Fruit fly (Drosophila melanogaster) whole organism, embryonic: ENCODE results near the gene CG1572.
A peak's percentile ranks its signal among the peaks of the same experiment; 100 is the strongest.

Source experiments
- Atf6 ChIP-seq: fragments of 200-800 bp; sonication (Bioruptor generic); IDR thresholded peaks from 2 replicates; pipeline ENCODE4 v1.3.6; 2022; ENCODE audit warnings: missing biosample characterization, missing genetic modification characterization
- CG10543 ChIP-seq: fragments of 200-800 bp; sonication (Bioruptor generic); optimal IDR thresholded peaks from 3 replicates; lab custom pipeline; 2017; ENCODE audit warnings: missing biosample characterization, mild to moderate bottlenecking, missing genetic modification characterization, moderate library complexity
- CG12236 ChIP-seq: fragments of 200-800 bp; sonication (Bioruptor generic); optimal IDR thresholded peaks from 2 replicates; lab custom pipeline; 2016; ENCODE audit warnings: missing biosample characterization, missing genetic modification characterization
- CG12391 ChIP-seq: fragments of 200-800 bp; sonication (Bioruptor generic); optimal IDR thresholded peaks from 3 replicates; lab custom pipeline; 2018; ENCODE audit warnings: missing biosample characterization, mild to moderate bottlenecking, missing genetic modification characterization, moderate library complexity
- CG13894 ChIP-seq: fragments of 200-800 bp; sonication (Bioruptor generic); optimal IDR thresholded peaks from 3 replicates; lab custom pipeline; 2018; ENCODE audit warnings: missing biosample characterization, mild to moderate bottlenecking, missing genetic modification characterization, moderate library complexity
- CG14441 ChIP-seq: fragments of 200-800 bp; sonication (Bioruptor generic); IDR thresholded peaks from 2 replicates; pipeline ENCODE4 v1.3.6; 2022; ENCODE audit warnings: missing biosample characterization, missing genetic modification characterization
- CG1602 ChIP-seq: fragments of 200-800 bp; sonication (Bioruptor generic); optimal IDR thresholded peaks from 3 replicates; lab custom pipeline; 2016; ENCODE audit warnings: missing biosample characterization, missing genetic modification characterization
- CG17186 ChIP-seq: fragments of 200-800 bp; sonication (Bioruptor generic); optimal IDR thresholded peaks from 3 replicates; lab custom pipeline; 2017; ENCODE audit warnings: missing biosample characterization, missing genetic modification reagents, missing genetic modification characterization
- CG18599 ChIP-seq: fragments of 200-800 bp; sonication (Bioruptor generic); optimal IDR thresholded peaks from 3 replicates; lab custom pipeline; 2017; ENCODE audit warnings: missing biosample characterization, missing genetic modification characterization, mild to moderate bottlenecking, moderate library complexity, missing genetic modification reagents
- CG18764 ChIP-seq: fragments of 200-800 bp; sonication (Bioruptor generic); optimal IDR thresholded peaks from 3 replicates; lab custom pipeline; 2016; ENCODE audit warnings: missing biosample characterization, missing genetic modification characterization
- CG31365 ChIP-seq: fragments of 200-800 bp; sonication (Bioruptor generic); optimal IDR thresholded peaks from 2 replicates; lab custom pipeline; 2018; ENCODE audit warnings: missing biosample characterization, mild to moderate bottlenecking, missing genetic modification characterization
- CG3163 ChIP-seq: fragments of 200-800 bp; sonication (Bioruptor generic); optimal IDR thresholded peaks from 3 replicates; lab custom pipeline; 2016; ENCODE audit warnings: missing biosample characterization, missing genetic modification characterization
- CG3281 ChIP-seq: fragments of 200-800 bp; sonication (Bioruptor generic); optimal IDR thresholded peaks from 3 replicates; lab custom pipeline; 2017; ENCODE audit warnings: missing biosample characterization, mild to moderate bottlenecking, missing genetic modification characterization
- CG33213 ChIP-seq: fragments of 200-800 bp; sonication (Bioruptor generic); optimal IDR thresholded peaks from 3 replicates; lab custom pipeline; 2016; ENCODE audit warnings: missing biosample characterization, missing genetic modification characterization
- CG34224 ChIP-seq: fragments of 200-800 bp; sonication (Bioruptor generic); IDR thresholded peaks from 3 replicates; pipeline ENCODE4 v1.3.6; 2022; ENCODE audit warnings: missing biosample characterization, missing genetic modification characterization; ENCODE audit not compliant: partially characterized antibody
- CG8924 ChIP-seq: fragments of 200-800 bp; optimal IDR thresholded peaks from 3 replicates; lab custom pipeline; 2019; ENCODE audit warnings: missing biosample characterization, mild to moderate bottlenecking, missing genetic modification characterization, moderate library complexity
- CG8944 ChIP-seq: fragments of 200-800 bp; sonication (Bioruptor generic); optimal IDR thresholded peaks from 3 replicates; lab custom pipeline; 2016; ENCODE audit warnings: missing biosample characterization, missing genetic modification characterization
- Chrac-16 ChIP-seq: fragments of 200-800 bp; sonication (Bioruptor generic); optimal IDR thresholded peaks from 3 replicates; lab custom pipeline; 2016; ENCODE audit warnings: missing biosample characterization, missing genetic modification characterization
- Deaf1 ChIP-seq: fragments of 200-800 bp; optimal IDR thresholded peaks from 3 replicates; lab custom pipeline; 2019; ENCODE audit warnings: missing biosample characterization, mild to moderate bottlenecking, missing genetic modification characterization, moderate library complexity
- Ets65A ChIP-seq: fragments of 200-800 bp; sonication (Bioruptor generic); peaks from one replicate; lab custom pipeline; 2016; ENCODE audit warnings: missing biosample characterization, missing genetic modification characterization
- Hr51 ChIP-seq, 2 experiments: fragments of 200-800 bp; sonication (Bioruptor generic); optimal IDR thresholded peaks; 2 replicates in 1 of 2; 3 replicates in 1 of 2; lab custom pipeline; 2016 to 2018; ENCODE audit warnings: missing biosample characterization in 2 of 2, missing genetic modification characterization in 2 of 2, mild to moderate bottlenecking in 1 of 2, moderate library complexity in 1 of 2
- Hr78 ChIP-seq, 2 experiments: fragments of 200-800 bp in 1 of 2; fragments of >200 bp in 1 of 2; sonication (Bioruptor generic) in 1 of 2; optimal IDR thresholded peaks; 2 replicates each; lab custom pipeline; 2017 to 2019; ENCODE audit warnings: missing biosample characterization in 2 of 2, missing genetic modification characterization in 2 of 2, mild to moderate bottlenecking in 1 of 2, moderate library complexity in 1 of 2
- NK7.1 ChIP-seq: fragments of 200-800 bp; sonication (Bioruptor generic); optimal IDR thresholded peaks from 3 replicates; lab custom pipeline; 2016; ENCODE audit warnings: missing biosample characterization, missing genetic modification characterization
- Optix ChIP-seq: fragments of 200-800 bp; sonication (Bioruptor generic); IDR thresholded peaks from 3 replicates; pipeline ENCODE4 v1.3.6; 2022; ENCODE audit warnings: missing biosample characterization, missing genetic modification characterization
- Side ChIP-seq: fragments of 200-800 bp; sonication (Bioruptor generic); optimal IDR thresholded peaks from 2 replicates; lab custom pipeline; 2016; ENCODE audit warnings: missing biosample characterization, missing genetic modification characterization
- Trl ChIP-seq, 3 experiments: fragments of >200 bp in 2 of 3; fragments of 200-800 bp in 1 of 3; sonication (Bioruptor generic) in 1 of 3; optimal IDR thresholded peaks; 2 replicates in 1 of 3; 3 replicates in 2 of 3; lab custom pipeline; 2016 to 2017; ENCODE audit warnings: missing biosample characterization in 1 of 3, missing genetic modification characterization in 1 of 3
- aop ChIP-seq: fragments of 200-800 bp; sonication (Bioruptor generic); IDR thresholded peaks from 2 replicates; pipeline ENCODE4 v1.3.6; 2022; ENCODE audit warnings: missing biosample characterization, missing genetic modification characterization
- bbx ChIP-seq: fragments of 200-800 bp; sonication (Bioruptor generic); IDR thresholded peaks from 2 replicates; pipeline ENCODE4 v1.3.6; 2022; ENCODE audit warnings: missing biosample characterization, missing genetic modification characterization; ENCODE audit not compliant: partially characterized antibody
- bcd ChIP-seq: fragments of 200-800 bp; sonication (Bioruptor generic); optimal IDR thresholded peaks from 2 replicates; lab custom pipeline; 2017; ENCODE audit warnings: missing biosample characterization, mild to moderate bottlenecking, missing genetic modification characterization
- cas ChIP-seq: fragments of 200-800 bp; sonication (Bioruptor generic); IDR thresholded peaks from 2 replicates; pipeline ENCODE4 v1.3.6; 2022; ENCODE audit warnings: missing biosample characterization, missing genetic modification characterization
- chif ChIP-seq, 2 experiments: fragments of 200-800 bp; sonication (Bioruptor generic); optimal IDR thresholded peaks; 3 replicates each; lab custom pipeline; 2016; ENCODE audit warnings: missing biosample characterization in 2 of 2, missing genetic modification characterization in 2 of 2
- da ChIP-seq: fragments of 200-800 bp; sonication (Bioruptor generic); optimal IDR thresholded peaks from 2 replicates; lab custom pipeline; 2016; ENCODE audit warnings: missing biosample characterization, missing genetic modification characterization
- dati ChIP-seq: fragments of 200-800 bp; sonication (Bioruptor generic); IDR thresholded peaks from 2 replicates; pipeline ENCODE4 v1.3.6; 2022; ENCODE audit warnings: missing biosample characterization, missing genetic modification characterization
- dysf ChIP-seq: fragments of 200-800 bp; sonication (Bioruptor generic); IDR thresholded peaks from 3 replicates; pipeline ENCODE4 v1.3.6; 2022; ENCODE audit warnings: missing biosample characterization, missing genetic modification characterization
- ham ChIP-seq: fragments of 200-800 bp; sonication (Bioruptor generic); IDR thresholded peaks from 2 replicates; pipeline ENCODE4 v1.3.6; 2022; ENCODE audit warnings: missing biosample characterization, missing genetic modification characterization
- hb ChIP-seq: fragments of 200-800 bp; sonication (Bioruptor generic); IDR thresholded peaks from 3 replicates; pipeline ENCODE4 v1.3.6; 2022; ENCODE audit warnings: missing biosample characterization, missing genetic modification characterization; ENCODE audit not compliant: partially characterized antibody
- insv ChIP-seq, 2 experiments: fragments of 200-800 bp; sonication (Bioruptor generic); optimal IDR thresholded peaks; 3 replicates each; lab custom pipeline; 2016 to 2018; ENCODE audit warnings: missing biosample characterization in 2 of 2, missing genetic modification characterization in 2 of 2
- ken ChIP-seq: fragments of 200-800 bp; sonication (Bioruptor generic); IDR thresholded peaks from 3 replicates; pipeline ENCODE4 v1.3.6; 2022; ENCODE audit warnings: missing biosample characterization, missing genetic modification characterization
- nau ChIP-seq: fragments of 200-800 bp; sonication (Bioruptor generic); optimal IDR thresholded peaks from 3 replicates; lab custom pipeline; 2017; ENCODE audit warnings: missing biosample characterization, mild to moderate bottlenecking, missing genetic modification characterization, missing genetic modification reagents
- pan ChIP-seq, 4 experiments: fragments of >200 bp in 3 of 4; fragments of 200-800 bp in 1 of 4; sonication (Bioruptor generic) in 1 of 4; optimal IDR thresholded peaks in 3 of 4; IDR thresholded peaks in 1 of 4; 2 replicates each; pipeline versions ENCODE4 v1.3.6 to Lab custom; 2017 to 2022; ENCODE audit warnings: missing biosample characterization in 2 of 4, missing genetic modification characterization in 2 of 4, mixed read lengths in 1 of 4
- sens ChIP-seq: fragments of 200-800 bp; sonication (Bioruptor generic); peaks from one replicate; lab custom pipeline; 2016; ENCODE audit warnings: missing biosample characterization, missing genetic modification characterization
- sima ChIP-seq: fragments of 200-800 bp; sonication (Bioruptor generic); optimal IDR thresholded peaks from 2 replicates; lab custom pipeline; 2016; ENCODE audit warnings: missing biosample characterization, missing genetic modification characterization
- tap ChIP-seq: fragments of 200-800 bp; optimal IDR thresholded peaks from 3 replicates; lab custom pipeline; 2019; ENCODE audit warnings: missing biosample characterization, mild to moderate bottlenecking, missing genetic modification characterization, moderate library complexity
- tgo ChIP-seq: fragments of 200-800 bp; sonication (Bioruptor generic); IDR thresholded peaks from 3 replicates; pipeline ENCODE4 v1.3.6; 2022; ENCODE audit warnings: missing biosample characterization, missing genetic modification characterization
- tll ChIP-seq, 2 experiments: fragments of 200-800 bp in 1 of 2; fragments of >200 bp in 1 of 2; sonication (Bioruptor generic) in 1 of 2; optimal IDR thresholded peaks; 2 replicates each; lab custom pipeline; 2017 to 2019; ENCODE audit warnings: missing biosample characterization in 2 of 2, missing genetic modification characterization in 2 of 2, mild to moderate bottlenecking in 1 of 2, moderate library complexity in 1 of 2
- tna ChIP-seq: fragments of 200-800 bp; sonication (Bioruptor generic); IDR thresholded peaks from 2 replicates; pipeline ENCODE4 v1.3.6; 2022; ENCODE audit warnings: missing biosample characterization, missing genetic modification characterization; ENCODE audit not compliant: partially characterized antibody
- ttk ChIP-seq: fragments of 200-800 bp; sonication (Bioruptor generic); IDR thresholded peaks from 2 replicates; pipeline ENCODE4 v2.1.2; 2022; ENCODE audit warnings: missing biosample characterization, missing genetic modification characterization
- zfh2 ChIP-seq: fragments of 200-800 bp; sonication (Bioruptor generic); optimal IDR thresholded peaks from 2 replicates; lab custom pipeline; 2016; ENCODE audit warnings: missing biosample characterization, missing genetic modification characterization

CG1572 gene

dm6 chrX:11580200-11580840 is 21.9 kb upstream of the CG1572 start, which contains the start of gene nod (continued):
- TF ChIP-seq CG10543 (GFP tag; lab: Kevin White, UChicago) (peak; percentile 49), chif (GFP tag; optimal IDR thresholded peaks at IDR 0.05; lab: Kevin White, UChicago) (peak; percentile 21 to 52), Hr51 (GFP tag; optimal IDR thresholded peaks at IDR 0.05; lab: Kevin White, UChicago) (peak; percentile 46 to 58), CG12391 (peak; percentile 63), CG3281 (peak; percentile 51), CG34224 (GFP tag; lab: Robert Waterston, UW) (peak; percentile 64), ken (no peak), CG1602 (GFP tag; lab: Kevin White, UChicago) (peak; percentile 45), Optix (GFP tag; lab: Robert Waterston, UW) (peak; percentile 27; the same call in 1 of the 3 replicates), tgo (GFP tag; lab: Robert Waterston, UW) (peak; percentile 52; the same call in 1 of the 3 replicates), CG8944 (GFP tag; lab: Kevin White, UChicago) (peak; percentile 50), da (GFP tag; lab: Kevin White, UChicago) (no peak), aop (no peak), CG18599 (GFP tag; lab: Kevin White, UChicago) (peak; percentile 70), ttk (GFP tag; lab: Robert Waterston, UW) (peak; percentile 49), dati (GFP tag; lab: Robert Waterston, UW) (no peak), CG31365 (tag; lab: Kevin White, UChicago) (no peak), CG3163 (GFP tag; lab: Kevin White, UChicago) (peak; percentile 51), CG13894 (tag; lab: Kevin White, UChicago) (peak; percentile 66), sens (GFP tag; lab: Kevin White, UChicago) (peak; percentile 88), Side (peak; percentile 69), zfh2 (peak; percentile 82), CG12236 (GFP tag; lab: Kevin White, UChicago) (no peak), sima (GFP tag; lab: Kevin White, UChicago) (peak; percentile 20), CG14441 (peak; percentile 62), Atf6 (GFP tag; lab: Robert Waterston, UW) (peak; percentile 56), nau (GFP tag; lab: Kevin White, UChicago) (no peak), insv (GFP tag; optimal IDR thresholded peaks at IDR 0.05; lab: Kevin White, UChicago) (peak in 1 of 2 experiments; percentile 22), tna (GFP tag; lab: Robert Waterston, UW) (peak; percentile 38; the same call in 1 of the 2 replicates), Deaf1 (peak; percentile 21), bbx (GFP tag; lab: Robert Waterston, UW) (peak; percentile 52; the same call in 1 of the 2 replicates), Hr78 (GFP tag; optimal IDR thresholded peaks at IDR 0.05; lab: Kevin White, UChicago) (no peak), tll (GFP tag; optimal IDR thresholded peaks at IDR 0.05; lab: Kevin White, UChicago) (no peak), ham (GFP tag; lab: Robert Waterston, UW) (no peak), Trl (optimal IDR thresholded peaks at IDR 0.05; lab: Kevin White, UChicago) (no peak), Trl (GFP tag; optimal IDR thresholded peaks at IDR 0.05; lab: Kevin White, UChicago) (peak; percentile 63), NK7.1 (peak; percentile 12), CG18764 (peak; percentile 15), pan (optimal IDR thresholded peaks at IDR 0.05; lab: Kevin White, UChicago) (no peak), pan (GFP tag; optimal IDR thresholded peaks at IDR 0.05 in 1 of 2, IDR thresholded peaks at IDR 0.05 in 1 of 2) (peak in 1 of 2 experiments; percentile 55), CG17186 (GFP tag; lab: Kevin White, UChicago) (peak; percentile 51), bcd (GFP tag; lab: Kevin White, UChicago) (peak; percentile 61), cas (GFP tag; lab: Robert Waterston, UW) (peak; percentile 33; the same call in 1 of the 2 replicates), dysf (peak; percentile 74; the same call in 2 of the 3 replicates), Ets65A (peak; percentile 94), CG8924 (no peak), CG33213 (GFP tag; lab: Kevin White, UChicago) (peak; percentile 76), hb (GFP tag; lab: Robert Waterston, UW) (no peak), Chrac-16 (GFP tag; lab: Kevin White, UChicago) (peak; percentile 57), tap (tag; lab: Kevin White, UChicago) (no peak)
